Worm (Caenorhabditis elegans) whole organism, mixed stage, embryonic: Measurements from ENCODE around the gene kap-1.

Experiments
- M03D4.4 ChIP-seq: sonication (generic microtip); optimal IDR thresholded peaks from 2 replicates; lab custom pipeline; 2017; ENCODE audit warnings: mild to moderate bottlenecking, missing genetic modification characterization, missing compliant biosample characterization
- blmp-1 ChIP-seq: fragments of 150-350 bp; optimal IDR thresholded peaks from 2 replicates; lab custom pipeline; 2014; ENCODE audit warnings: missing biosample characterization, missing genetic modification characterization
- ceh-83 ChIP-seq: fragments of 200-800 bp; sonication (Bioruptor generic); optimal IDR thresholded peaks from 2 replicates; lab custom pipeline; 2018; ENCODE audit warnings: mild to moderate bottlenecking, missing genetic modification characterization, missing compliant biosample characterization
- elt-1 ChIP-seq: sonication (generic microtip); optimal IDR thresholded peaks from 2 replicates; lab custom pipeline; 2017; ENCODE audit warnings: missing genetic modification characterization, mild to moderate bottlenecking, missing compliant biosample characterization, antibody characterized with exemption, moderate library complexity, borderline replicate concordance; ENCODE audit not compliant: insufficient read depth
- elt-3 ChIP-seq: fragments of 150-350 bp; optimal IDR thresholded peaks from 2 replicates; lab custom pipeline; 2014; ENCODE audit warnings: missing biosample characterization, missing genetic modification characterization
- ham-2 ChIP-seq: fragments of 200-800 bp; sonication (Bioruptor generic); optimal IDR thresholded peaks from 2 replicates; lab custom pipeline; 2018; ENCODE audit warnings: mild to moderate bottlenecking, missing genetic modification characterization, missing compliant biosample characterization
- lin-32 ChIP-seq: fragments of 200-800 bp; sonication (Bioruptor generic); optimal IDR thresholded peaks from 2 replicates; lab custom pipeline; 2018; ENCODE audit warnings: mild to moderate bottlenecking, missing genetic modification characterization, missing compliant biosample characterization
- lsy-2 ChIP-seq: fragments of 150-350 bp; optimal IDR thresholded peaks from 2 replicates; lab custom pipeline; 2014; ENCODE audit warnings: missing biosample characterization, missing genetic modification characterization
- mab-5 ChIP-seq: fragments of 150-350 bp; optimal IDR thresholded peaks from 2 replicates; lab custom pipeline; 2014; ENCODE audit warnings: missing biosample characterization, missing genetic modification characterization
- nhr-76 ChIP-seq: sonication (generic microtip); optimal IDR thresholded peaks from 2 replicates; lab custom pipeline; 2017; ENCODE audit warnings: missing biosample characterization, missing genetic modification characterization
- pha-4 ChIP-seq: fragments of 150-350 bp; optimal IDR thresholded peaks from 2 replicates; lab custom pipeline; 2018; ENCODE audit warnings: missing biosample characterization, missing genetic modification reagents, missing genetic modification characterization
- snpc-4 ChIP-seq: fragments of 150-350 bp; optimal IDR thresholded peaks from 2 replicates; lab custom pipeline; 2014; ENCODE audit warnings: missing biosample characterization, missing genetic modification characterization
- sptf-1 ChIP-seq: sonication (generic microtip); optimal IDR thresholded peaks from 2 replicates; lab custom pipeline; 2017; ENCODE audit warnings: mild to moderate bottlenecking, missing genetic modification characterization, moderate library complexity, missing compliant biosample characterization
- ztf-11 ChIP-seq: fragments of 150-350 bp; optimal IDR thresholded peaks from 2 replicates; lab custom pipeline; 2014; ENCODE audit warnings: missing biosample characterization, missing genetic modification characterization

DNA sequence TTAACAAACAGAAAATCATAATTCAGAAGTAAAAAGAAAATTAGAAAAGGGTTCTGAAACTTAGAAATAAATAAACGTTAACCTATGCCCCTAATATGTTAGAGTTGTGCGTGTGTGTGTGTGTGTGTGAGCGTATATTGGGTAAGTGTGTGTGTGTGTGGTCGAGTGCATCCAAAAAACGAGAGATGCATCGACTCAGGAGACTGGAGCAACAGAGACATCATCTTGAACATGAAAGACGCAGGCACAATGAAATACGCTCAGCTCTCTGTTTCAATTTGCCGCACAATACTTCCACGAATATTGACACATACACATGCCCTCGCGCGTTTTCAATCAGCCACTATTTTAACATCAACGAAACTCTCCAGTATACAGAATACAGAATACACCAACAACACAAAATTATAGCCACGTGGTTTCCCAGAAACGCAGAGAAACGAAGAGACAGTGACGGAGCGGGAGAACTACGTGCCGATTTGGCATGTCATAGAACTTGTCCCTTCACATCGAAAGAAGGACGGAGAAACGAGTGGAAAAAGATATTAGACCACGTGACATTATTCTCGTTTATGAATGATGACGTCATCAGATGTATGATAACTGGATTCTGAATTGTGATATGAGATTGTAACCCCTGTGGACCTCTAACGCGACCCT lies 37.6 kb downstream of the kap-1 start:
- peak; percentile 47 for TF ChIP-seq elt-3
- TF ChIP-seq mab-5 (tag; lab: Kevin White, UChicago), result no peak
- no peak for TF ChIP-seq ztf-11 (tag; lab: Kevin White, UChicago)
- peak; percentile 66 for TF ChIP-seq pha-4 (tag; lab: Kevin White, UChicago)
- no peak for TF ChIP-seq ceh-83
- TF ChIP-seq snpc-4, result no peak
- TF ChIP-seq nhr-76 (tag; lab: Kevin White, UChicago), result no peak
- TF ChIP-seq lin-32 (GFP tag; lab: Kevin White, UChicago), result no peak
- no peak for TF ChIP-seq lsy-2 (tag; lab: Kevin White, UChicago)
- TF ChIP-seq ham-2 (GFP tag; lab: Kevin White, UChicago), result no peak
- TF ChIP-seq blmp-1, result no peak
- TF ChIP-seq elt-1 (tag; lab: Kevin White, UChicago), result no peak
- TF ChIP-seq sptf-1 (tag; lab: Kevin White, UChicago), result peak; percentile 12
- no peak for TF ChIP-seq M03D4.4 (tag; lab: Kevin White, UChicago)
